Fruit fly (Drosophila melanogaster) whole organism, adult: Measurements from ENCODE around the gene CG8042.

Source experiments
- CG7101 ChIP-seq: fragments of 200-800 bp; sonication (Bioruptor generic); optimal IDR thresholded peaks from 2 replicates; lab custom pipeline; 2018; ENCODE audit warnings: missing biosample characterization, mild to moderate bottlenecking, missing genetic modification characterization, moderate library complexity
- Mnt ChIP-seq: fragments of 200-800 bp; sonication (Bioruptor generic); optimal IDR thresholded peaks from 2 replicates; lab custom pipeline; 2016; ENCODE audit warnings: missing biosample characterization, mild to moderate bottlenecking, missing genetic modification characterization
- bab1 ChIP-seq: fragments of 200-800 bp; sonication (Bioruptor generic); optimal IDR thresholded peaks from 3 replicates; lab custom pipeline; 2019; ENCODE audit warnings: missing biosample characterization, mild to moderate bottlenecking, missing genetic modification characterization, moderate library complexity
- cic ChIP-seq: fragments of 200-800 bp; sonication (Bioruptor generic); optimal IDR thresholded peaks from 2 replicates; lab custom pipeline; 2017; ENCODE audit warnings: missing biosample characterization, mild to moderate bottlenecking, missing genetic modification characterization, moderate library complexity
- kay ChIP-seq: fragments of 200-800 bp; sonication (Bioruptor generic); peaks from one replicate; lab custom pipeline; 2016; ENCODE audit warnings: missing biosample characterization, missing genetic modification characterization, borderline replicate concordance
- toe ChIP-seq: fragments of 200-800 bp; sonication (Bioruptor generic); optimal IDR thresholded peaks from 2 replicates; lab custom pipeline; 2016; ENCODE audit warnings: missing biosample characterization, missing genetic modification characterization

- TF ChIP-seq bab1 (GFP tag; lab: Kevin White, UChicago): no peak
- TF ChIP-seq toe (GFP tag; lab: Kevin White, UChicago): no peak
- no peak for TF ChIP-seq Mnt (GFP tag; lab: Kevin White, UChicago)
- no peak for TF ChIP-seq CG7101
- TF ChIP-seq cic (GFP tag; lab: Kevin White, UChicago): no peak
- TF ChIP-seq kay (GFP tag; lab: Kevin White, UChicago): no peak
Observed at dm6 chr3L:7988401-7988800, 13.6 kb upstream of the CG8042 start.
